Worm (Caenorhabditis elegans) whole organism, dauer: ENCODE data around the gene ZK673.5.

Experiments
- unc-62 ChIP-seq: sonication (generic microtip); optimal IDR thresholded peaks from 2 replicates; lab custom pipeline; 2017; ENCODE audit warnings: missing biosample characterization, missing genetic modification reagents, missing genetic modification characterization

Gene ZK673.5

ce11 chrII:10494467-10494866 is 33.2 kb downstream of the ZK673.5 start, which contains the start of gene ZK666.14:
TSS of gene ZK666.14 (plus strand) at chrII:10494767.
- TF ChIP-seq unc-62 (GFP tag; lab: Kevin White, UChicago): no peak

ce11 chrII:10495912-10496311 is 34.6 kb downstream of the ZK673.5 start, which contains the start of gene ZK666.12:
TSS of gene ZK666.12 (plus strand) at chrII:10496212.
- TF ChIP-seq unc-62 (GFP tag; lab: Kevin White, UChicago): no peak

ce11 chrII:10500674-10501073 is 39.4 kb downstream of the ZK673.5 start:
- TF ChIP-seq unc-62 (GFP tag; lab: Kevin White, UChicago): no peak

- no peak for TF ChIP-seq unc-62 (GFP tag; lab: Kevin White, UChicago)
These were observed 40.3 kb downstream of the ZK673.5 start for ce11 chrII:10501578-10501977.

ce11 chrII:10502491-10503063 is 41.3 kb downstream of the ZK673.5 start, which contains the start of gene myrf-1:
TSS of gene myrf-1 (minus strand) at chrII:10502541.
- no peak for TF ChIP-seq unc-62 (GFP tag; lab: Kevin White, UChicago)

- TF ChIP-seq unc-62 (GFP tag; lab: Kevin White, UChicago): no peak
These were observed 43.4 kb downstream of the ZK673.5 start for ce11 chrII:10504729-10505128.

- no peak for TF ChIP-seq unc-62 (GFP tag; lab: Kevin White, UChicago)
These were observed 44.6 kb downstream of the ZK673.5 start for ce11 chrII:10505949-10506348.

- TF ChIP-seq unc-62 (GFP tag; lab: Kevin White, UChicago): no peak
These were observed 46.6 kb downstream of the ZK673.5 start for ce11 chrII:10507906-10508305.

- no peak for TF ChIP-seq unc-62 (GFP tag; lab: Kevin White, UChicago)
These were observed 48.4 kb downstream of the ZK673.5 start, which contains the start of gene F59B10.2 for ce11 chrII:10509746-10510145. TSS of gene F59B10.2 (minus strand) at chrII:10509846.

- TF ChIP-seq unc-62 (GFP tag; lab: Kevin White, UChicago): no peak
These were observed 48.9 kb downstream of the ZK673.5 start, which contains the start of gene F59B10.3 for ce11 chrII:10510242-10510641. TSS of gene F59B10.3 (plus strand) at chrII:10510542.
